Worm (Caenorhabditis elegans) whole organism, mixed stage, embryonic: ENCODE measurements around the gene R09H10.1.

Experiments used
- snpc-4 ChIP-seq: fragments of 150-350 bp; optimal IDR thresholded peaks from 2 replicates; lab custom pipeline; 2014; ENCODE audit warnings: missing biosample characterization, missing genetic modification characterization
- unc-62 ChIP-seq: fragments of 150-350 bp; optimal IDR thresholded peaks from 2 replicates; lab custom pipeline; 2014; ENCODE audit warnings: missing biosample characterization, missing genetic modification reagents, missing genetic modification characterization

- TF ChIP-seq snpc-4 (tag; lab: Kevin White, UChicago) (no peak), unc-62 (no peak)
Observed at ce11 chrIV:10574471-10574870, 25.6 kb upstream of the R09H10.1 start.
